Worm (Caenorhabditis elegans) whole organism, L4 larva: Measurements from ENCODE around the gene T19D12.5.
A peak's percentile ranks its signal among the peaks of the same experiment; 100 is the strongest.
"Not testable (repeated sequence)": the region's sequence is repeated elsewhere in the genome, so short reads cannot be mapped to it uniquely, and the experiment has no call there.

Experiments used
- F10B5.3 ChIP-seq: sonication (generic microtip); optimal IDR thresholded peaks from 2 replicates; lab custom pipeline; 2016; ENCODE audit warnings: mild to moderate bottlenecking, missing genetic modification characterization, missing compliant biosample characterization
- F37D6.2 ChIP-seq: sonication (generic microtip); optimal IDR thresholded peaks from 2 replicates; lab custom pipeline; 2016; ENCODE audit warnings: mild to moderate bottlenecking, missing genetic modification characterization, missing compliant biosample characterization
- Y48G9A.11 ChIP-seq: fragments of 200-800 bp; sonication (Bioruptor generic); IDR thresholded peaks from 2 replicates; pipeline ENCODE4 v1.3.6; 2022; ENCODE audit warnings: missing genetic modification reagents, missing genetic modification characterization, missing compliant biosample characterization
- ZK337.2 ChIP-seq: fragments of 200-800 bp; sonication (Bioruptor generic); IDR thresholded peaks from 2 replicates; pipeline ENCODE4 v1.3.6; 2022; ENCODE audit warnings: missing genetic modification reagents, missing genetic modification characterization, missing compliant biosample characterization
- aha-1 ChIP-seq: fragments of 150-350 bp; peaks from one replicate; lab custom pipeline; 2014; ENCODE audit warnings: missing biosample characterization, missing genetic modification characterization
- ceh-28 ChIP-seq: fragments of 150-350 bp; optimal IDR thresholded peaks from 2 replicates; lab custom pipeline; 2014; ENCODE audit warnings: missing biosample characterization, missing genetic modification reagents, missing genetic modification characterization
- ceh-62 ChIP-seq: sonication (generic microtip); optimal IDR thresholded peaks from 2 replicates; lab custom pipeline; 2017; ENCODE audit warnings: missing biosample characterization, missing genetic modification characterization
- ceh-82 ChIP-seq: sonication (generic microtip); optimal IDR thresholded peaks from 2 replicates; lab custom pipeline; 2017; ENCODE audit warnings: missing biosample characterization, missing genetic modification characterization
- cey-2 ChIP-seq: sonication (generic microtip); optimal IDR thresholded peaks from 3 replicates; lab custom pipeline; 2017; ENCODE audit warnings: missing genetic modification characterization, mild to moderate bottlenecking, missing compliant biosample characterization, antibody characterized with exemption, borderline replicate concordance; ENCODE audit not compliant: insufficient read depth
- daf-12 ChIP-seq: fragments of 150-350 bp; optimal IDR thresholded peaks from 2 replicates; lab custom pipeline; 2014; ENCODE audit warnings: missing biosample characterization, missing genetic modification reagents, missing genetic modification characterization
- daf-16 ChIP-seq, 3 experiments: sonication (generic microtip); optimal IDR thresholded peaks; 2 replicates each; lab custom pipeline; 2016 to 2017; ENCODE audit warnings: missing genetic modification characterization in 3 of 3, missing genetic modification reagents in 3 of 3, mild to moderate bottlenecking in 2 of 3, missing compliant biosample characterization in 2 of 3, missing biosample characterization in 1 of 3, moderate library complexity in 1 of 3
- dmd-9 ChIP-seq: fragments of 200-800 bp; sonication (Bioruptor generic); IDR thresholded peaks from 2 replicates; pipeline ENCODE4 v1.3.6; 2022; ENCODE audit warnings: missing genetic modification reagents, missing genetic modification characterization, missing compliant biosample characterization
- dpl-1 ChIP-seq: fragments of 150-350 bp; optimal IDR thresholded peaks from 2 replicates; lab custom pipeline; 2014; ENCODE audit warnings: missing biosample characterization, missing genetic modification reagents, missing genetic modification characterization
- dve-1 ChIP-seq: sonication (generic microtip); optimal IDR thresholded peaks from 2 replicates; lab custom pipeline; 2017; ENCODE audit warnings: antibody characterized with exemption, mild to moderate bottlenecking, missing genetic modification characterization, missing compliant biosample characterization; ENCODE audit not compliant: insufficient read depth
- egl-27 ChIP-seq: sonication (generic microtip); optimal IDR thresholded peaks from 3 replicates; lab custom pipeline; 2017; ENCODE audit warnings: missing biosample characterization, missing genetic modification reagents, missing genetic modification characterization
- gei-8 ChIP-seq: fragments of 200-800 bp; sonication (Bioruptor generic); optimal IDR thresholded peaks from 2 replicates; lab custom pipeline; 2018; ENCODE audit warnings: mild to moderate bottlenecking, missing genetic modification characterization, missing compliant biosample characterization
- hlh-11 ChIP-seq: fragments of 200-800 bp; sonication (Bioruptor generic); optimal IDR thresholded peaks from 2 replicates; lab custom pipeline; 2018; ENCODE audit warnings: mild to moderate bottlenecking, missing genetic modification characterization, missing compliant biosample characterization
- lin-13 ChIP-seq: fragments of 150-350 bp; optimal IDR thresholded peaks from 2 replicates; lab custom pipeline; 2014; ENCODE audit warnings: missing biosample characterization, missing genetic modification reagents, missing genetic modification characterization
- lir-3 ChIP-seq: sonication (generic microtip); optimal IDR thresholded peaks from 2 replicates; lab custom pipeline; 2016; ENCODE audit warnings: mild to moderate bottlenecking, missing genetic modification characterization, missing compliant biosample characterization
- mdl-1 ChIP-seq, 2 experiments: fragments of 150-350 bp in 1 of 2; sonication (generic microtip) in 1 of 2; optimal IDR thresholded peaks; 2 replicates each; lab custom pipeline; 2014 to 2017; ENCODE audit warnings: missing biosample characterization in 2 of 2, missing genetic modification characterization in 2 of 2
- mes-2 ChIP-seq: sonication (generic microtip); optimal IDR thresholded peaks from 2 replicates; lab custom pipeline; 2016; ENCODE audit warnings: missing genotype, mild to moderate bottlenecking, missing genetic modification characterization, missing compliant biosample characterization; ENCODE audit not compliant: poor library complexity, severe bottlenecking
- nhr-28 ChIP-seq: fragments of 150-350 bp; optimal IDR thresholded peaks from 2 replicates; lab custom pipeline; 2014; ENCODE audit warnings: missing biosample characterization, missing genetic modification characterization
- nhr-76 ChIP-seq: fragments of 150-350 bp; optimal IDR thresholded peaks from 2 replicates; lab custom pipeline; 2014; ENCODE audit warnings: missing biosample characterization, missing genetic modification characterization
- php-3 ChIP-seq: fragments of 200-800 bp; sonication (Bioruptor generic); IDR thresholded peaks from 2 replicates; pipeline ENCODE4 v1.3.6; 2022; ENCODE audit warnings: missing genetic modification reagents, missing genetic modification characterization, missing compliant biosample characterization
- pqm-1 ChIP-seq: sonication (generic microtip); optimal IDR thresholded peaks from 2 replicates; lab custom pipeline; 2017; ENCODE audit warnings: missing biosample characterization, missing genetic modification characterization
- rbr-2 ChIP-seq: sonication (generic microtip); optimal IDR thresholded peaks from 2 replicates; lab custom pipeline; 2016; ENCODE audit warnings: missing genotype, missing genetic modification characterization, missing compliant biosample characterization
- snpc-1.2 ChIP-seq: fragments of 200-800 bp; sonication (Bioruptor generic); IDR thresholded peaks from 2 replicates; pipeline ENCODE4 v1.3.6; 2022; ENCODE audit warnings: missing genetic modification reagents, missing genetic modification characterization, missing compliant biosample characterization
- spr-3 ChIP-seq: fragments of 200-800 bp; sonication (Bioruptor generic); optimal IDR thresholded peaks from 2 replicates; lab custom pipeline; 2018; ENCODE audit warnings: mild to moderate bottlenecking, missing genetic modification characterization, missing compliant biosample characterization
- tra-1 ChIP-seq: fragments of 200-800 bp; sonication (Bioruptor generic); IDR thresholded peaks from 2 replicates; pipeline ENCODE4 v1.3.6; 2022; ENCODE audit warnings: missing genetic modification reagents, missing genetic modification characterization, missing compliant biosample characterization
- unc-39 ChIP-seq: sonication (generic microtip); optimal IDR thresholded peaks from 2 replicates; lab custom pipeline; 2017; ENCODE audit warnings: missing biosample characterization, missing genetic modification characterization
- unc-62 ChIP-seq, 3 experiments: fragments of 150-350 bp in 1 of 3; sonication (generic microtip); optimal IDR thresholded peaks in 2 of 3; peaks in 1 of 3; 1 replicate in 1 of 3; 2 replicates in 2 of 3; lab custom pipeline; 2014 to 2017; ENCODE audit warnings: missing biosample characterization in 3 of 3, missing genetic modification characterization in 3 of 3, missing genetic modification reagents in 3 of 3, missing genotype in 1 of 3
- zfp-3 ChIP-seq: fragments of 200-800 bp; sonication (Bioruptor generic); conservative IDR thresholded peaks from 2 replicates; pipeline ENCODE4 v1.3.6; 2022; ENCODE audit warnings: missing genetic modification reagents, missing genetic modification characterization, missing compliant biosample characterization
- zip-11 ChIP-seq: fragments of 200-800 bp; sonication (Bioruptor generic); IDR thresholded peaks from 2 replicates; pipeline ENCODE4 v1.3.6; 2022; ENCODE audit warnings: missing genetic modification characterization, missing compliant biosample characterization
- zip-2 ChIP-seq: fragments of 150-350 bp; optimal IDR thresholded peaks from 2 replicates; lab custom pipeline; 2014; ENCODE audit warnings: missing biosample characterization, missing genetic modification characterization
- ztf-11 ChIP-seq: fragments of 150-350 bp; optimal IDR thresholded peaks from 2 replicates; lab custom pipeline; 2014; ENCODE audit warnings: missing biosample characterization, missing genetic modification characterization
- ztf-7 ChIP-seq: fragments of 150-350 bp; optimal IDR thresholded peaks from 2 replicates; lab custom pipeline; 2014; ENCODE audit warnings: missing biosample characterization, missing genetic modification characterization

The T19D12.5 gene

DNA sequence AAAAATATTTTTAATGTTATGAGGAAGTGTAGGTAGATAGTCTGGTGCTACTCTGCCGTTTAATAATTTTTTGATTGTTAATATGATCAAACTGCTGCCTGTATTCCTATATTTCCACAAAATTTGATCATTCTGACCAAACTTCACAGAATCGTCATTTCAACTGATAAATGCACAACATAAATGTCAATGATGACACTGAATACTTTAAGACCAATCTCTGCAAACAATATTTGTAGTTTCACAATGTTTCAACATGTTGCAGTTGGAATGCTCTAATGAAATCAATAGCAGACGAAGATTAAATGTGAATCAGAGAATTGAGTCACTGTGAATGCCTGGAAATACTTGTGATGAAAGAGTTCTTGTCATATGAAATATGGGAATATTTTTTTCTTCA, 6.3 kb downstream of the T19D12.5 start (continued):
- no peak for TF ChIP-seq zip-11 (GFP tag; lab: Robert Waterston, UW)
- peak; percentile 52 for TF ChIP-seq nhr-28
- TF ChIP-seq, all 104 proteins: peak for 5

DNA sequence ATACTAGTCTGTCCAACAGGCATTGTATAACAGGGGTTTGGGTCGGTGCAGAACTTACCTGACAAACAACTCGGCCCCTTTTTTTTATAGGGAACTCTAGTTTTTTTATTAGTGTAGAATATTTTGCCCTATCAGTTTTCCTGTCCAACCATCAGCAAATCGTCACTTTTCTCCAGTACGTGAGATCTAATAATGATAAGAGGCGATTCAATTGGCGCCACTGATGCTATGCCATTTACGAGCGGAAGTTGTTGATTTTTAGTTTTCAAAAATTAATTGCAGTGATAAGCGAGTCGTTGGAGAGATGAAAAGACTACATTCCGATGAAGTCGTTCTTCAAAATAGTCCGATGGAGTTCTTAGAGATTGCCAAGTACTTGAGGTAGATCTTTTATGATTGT, 7.6 kb downstream of the T19D12.5 start:
- TF ChIP-seq pqm-1 (tag; lab: Kevin White, UChicago): peak; percentile 83
- 0 out of 2 replicates have a peak, but pooled peaks have one; percentile 25 for TF ChIP-seq php-3 (GFP tag; lab: Robert Waterston, UW)
- no peak for TF ChIP-seq ztf-7
- TF ChIP-seq ztf-11 (tag; lab: Kevin White, UChicago): no peak
- no peak for TF ChIP-seq mes-2 (tag; lab: Kevin White, UChicago)
- TF ChIP-seq dve-1 (tag; lab: Kevin White, UChicago): peak; percentile 5
- TF ChIP-seq unc-39 (tag; lab: Kevin White, UChicago): no peak
- TF ChIP-seq nhr-28: peak; percentile 42
- TF ChIP-seq F37D6.2 (tag; lab: Kevin White, UChicago): no peak
- TF ChIP-seq, all 104 proteins: peak for 4

DNA sequence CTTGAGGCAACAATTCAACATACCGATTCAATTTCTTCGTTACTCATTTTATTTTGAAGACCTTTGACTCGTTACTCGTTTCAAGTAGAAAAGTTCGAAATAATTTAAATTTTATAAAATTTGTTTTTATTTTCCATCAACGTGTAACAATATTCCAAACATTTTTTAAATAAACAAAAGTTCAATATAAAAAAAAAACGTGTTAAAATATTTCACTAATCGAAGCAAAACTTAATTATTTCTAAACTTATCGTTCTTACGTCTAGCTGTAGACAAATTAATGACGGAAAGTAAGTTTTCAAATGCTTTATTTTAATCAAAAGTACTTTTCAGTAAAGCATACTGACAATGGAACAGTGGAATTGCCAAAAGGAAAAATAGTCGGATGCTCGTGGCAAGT, 8.9 kb downstream of the T19D12.5 start, which contains the start of the genes F54H5.5 and F54H5.2:
Gene F54H5.5, minus strand, starts transcription at position 101 of the 400 bp plus-strand sequence.
Gene F54H5.2, plus strand, starts transcription at position 303 of the 400 bp plus-strand sequence.
- not testable (repeated sequence) for TF ChIP-seq spr-3 (GFP tag; lab: Kevin White, UChicago); nhr-28; ZK337.2 (GFP tag; lab: Robert Waterston, UW)

DNA sequence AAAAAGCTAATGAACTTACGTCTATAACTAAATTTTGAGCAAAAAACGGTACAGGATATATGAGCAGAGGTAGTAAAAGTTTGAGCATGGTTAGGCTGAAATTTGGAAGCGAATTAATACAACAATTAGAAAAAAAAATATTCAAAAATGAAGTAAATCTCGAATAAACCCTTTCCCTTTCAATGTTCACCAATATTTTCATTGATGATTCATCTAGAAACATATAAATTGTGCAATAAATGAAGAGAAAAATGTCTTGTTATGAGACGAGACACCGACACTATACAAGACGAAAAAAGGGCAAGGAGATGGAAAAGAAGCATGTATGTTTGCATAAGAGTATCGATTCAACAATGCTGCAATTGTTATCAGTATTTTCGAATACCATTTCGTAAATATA, 10.7 kb downstream of the T19D12.5 start, which contains the start of gene F54H5.14:
Gene F54H5.14, minus strand, starts transcription at position 101 of the 400 bp plus-strand sequence.
- no peak for TF ChIP-seq daf-16 (GFP tag; optimal IDR thresholded peaks at IDR 0.05; lab: Kevin White, UChicago)
- peak; percentile 9 for TF ChIP-seq daf-16 (tag; optimal IDR thresholded peaks at IDR 0.05; lab: Kevin White, UChicago)
- TF ChIP-seq dve-1 (tag; lab: Kevin White, UChicago): peak; percentile 48
- TF ChIP-seq ceh-82 (tag; lab: Kevin White, UChicago): no peak
- peak; percentile 25 for TF ChIP-seq pqm-1 (tag; lab: Kevin White, UChicago)
- TF ChIP-seq, all 104 proteins: peak for 3

DNA sequence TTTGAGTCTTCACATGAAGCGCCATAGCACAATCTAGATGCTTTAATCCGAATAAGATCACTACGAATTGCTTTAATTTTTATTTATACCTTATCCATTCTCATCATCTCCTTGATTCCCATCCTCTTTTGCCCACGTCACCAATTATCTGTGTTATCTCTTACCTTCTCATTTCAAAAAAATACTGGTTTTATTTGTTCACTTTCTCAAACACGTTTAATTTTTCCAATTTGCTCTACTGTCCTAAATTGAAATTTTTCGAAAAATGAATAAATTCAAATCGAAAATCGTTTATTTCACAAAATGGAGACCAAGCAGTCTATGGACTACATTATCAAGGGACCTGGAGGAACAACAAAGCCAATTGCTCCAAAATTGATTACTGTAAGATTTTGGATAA, 14.2 kb downstream of the T19D12.5 start, which contains the start of gene F54H5.3:
Gene F54H5.3, plus strand, starts transcription at position 301 of the 400 bp plus-strand sequence.
- TF ChIP-seq daf-16 (GFP tag; optimal IDR thresholded peaks at IDR 0.05; lab: Kevin White, UChicago) (no peak), daf-16 (tag; optimal IDR thresholded peaks at IDR 0.05; lab: Kevin White, UChicago) (no peak), pqm-1 (tag; lab: Kevin White, UChicago) (no peak), zfp-3 (GFP tag; lab: Robert Waterston, UW) (no peak), rbr-2 (no peak), dpl-1 (GFP tag; lab: Kevin White, UChicago) (no peak), egl-27 (tag; lab: Kevin White, UChicago) (no peak), snpc-1.2 (GFP tag; lab: Robert Waterston, UW) (no peak), spr-3 (GFP tag; lab: Kevin White, UChicago) (no peak), nhr-76 (tag; lab: Kevin White, UChicago) (no peak), zip-2 (tag; lab: Kevin White, UChicago) (no peak), F10B5.3 (tag; lab: Kevin White, UChicago) (no peak), lin-13 (GFP tag; lab: Kevin White, UChicago) (no peak), ceh-82 (tag; lab: Kevin White, UChicago) (no peak)
- TF ChIP-seq, all 104 proteins: peak for 0

DNA sequence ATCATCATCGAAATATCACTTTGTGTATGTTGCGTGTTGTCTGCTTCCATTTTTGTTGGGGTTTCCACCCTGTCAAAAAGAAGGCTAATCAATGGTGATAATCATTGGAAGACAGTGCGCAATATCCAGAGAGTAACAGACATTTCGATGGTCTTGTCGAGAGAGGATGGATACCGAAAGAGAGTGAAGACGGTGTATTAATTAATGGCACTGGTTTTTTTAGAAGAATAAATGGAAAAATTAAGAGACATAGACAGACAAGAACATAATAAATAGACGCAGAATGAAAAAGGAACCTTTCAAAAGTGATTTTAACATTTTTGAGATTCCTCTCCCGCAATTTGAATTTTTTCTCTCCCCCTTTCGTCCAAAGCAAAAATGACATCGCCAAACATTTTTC, 17.0 kb downstream of the T19D12.5 start:
- TF ChIP-seq daf-12 (tag; lab: Kevin White, UChicago) (no peak), gei-8 (GFP tag; lab: Kevin White, UChicago) (no peak), lir-3 (tag; lab: Kevin White, UChicago) (no peak), hlh-11 (peak; percentile 19), dmd-9 (GFP tag; lab: Robert Waterston, UW) (no peak), unc-62 (GFP tag; optimal IDR thresholded peaks at IDR 0.05 in 1 of 2; lab: Kevin White, UChicago) (peak in 1 of 2 experiments; percentile 39), unc-62 (tag; optimal IDR thresholded peaks at IDR 0.05; lab: Kevin White, UChicago) (no peak), daf-16 (GFP tag; optimal IDR thresholded peaks at IDR 0.05; lab: Kevin White, UChicago) (no peak), daf-16 (tag; optimal IDR thresholded peaks at IDR 0.05; lab: Kevin White, UChicago) (no peak), ceh-28 (tag; lab: Kevin White, UChicago) (no peak), ceh-62 (tag; lab: Kevin White, UChicago) (no peak), nhr-28 (peak; percentile 37), aha-1 (tag; lab: Kevin White, UChicago) (peak; percentile 23), zip-11 (GFP tag; lab: Robert Waterston, UW) (no peak), ceh-82 (tag; lab: Kevin White, UChicago) (no peak), cey-2 (tag; lab: Kevin White, UChicago) (peak; percentile 19), mdl-1 (tag; optimal IDR thresholded peaks at IDR 0.05; lab: Kevin White, UChicago) (peak in 1 of 2 experiments; percentile 18), rbr-2 (no peak), zfp-3 (GFP tag; lab: Robert Waterston, UW) (no peak), tra-1 (GFP tag; lab: Robert Waterston, UW) (0 out of 2 replicates have a peak, but pooled peaks have one; percentile 38), Y48G9A.11 (no peak)
- TF ChIP-seq, all 104 proteins: peak for 7
